Worm (Caenorhabditis elegans) whole organism, L4 larva: ENCODE data around the gene R07E5.15.
"Not testable (repeated sequence)": the region's sequence is repeated elsewhere in the genome, so short reads cannot be mapped to it uniquely, and the experiment has no call there.

ENCODE experiments used
- D1046.2 ChIP-seq: fragments of 200-800 bp; sonication (Bioruptor generic); IDR thresholded peaks from 2 replicates; pipeline ENCODE4 v1.3.6; 2022; ENCODE audit warnings: missing genetic modification characterization, missing compliant biosample characterization
- F10B5.3 ChIP-seq: sonication (generic microtip); optimal IDR thresholded peaks from 2 replicates; lab custom pipeline; 2016; ENCODE audit warnings: mild to moderate bottlenecking, missing genetic modification characterization, missing compliant biosample characterization
- F37D6.2 ChIP-seq: sonication (generic microtip); optimal IDR thresholded peaks from 2 replicates; lab custom pipeline; 2016; ENCODE audit warnings: mild to moderate bottlenecking, missing genetic modification characterization, missing compliant biosample characterization
- F44E2.7 ChIP-seq: fragments of 200-800 bp; sonication (Bioruptor generic); IDR thresholded peaks from 2 replicates; pipeline ENCODE4 v2.1.2; 2022; ENCODE audit warnings: missing genetic modification characterization, missing compliant biosample characterization
- T20F7.1 ChIP-seq: fragments of 200-800 bp; sonication (Bioruptor generic); optimal IDR thresholded peaks from 2 replicates; lab custom pipeline; 2018; ENCODE audit warnings: mild to moderate bottlenecking, missing genetic modification characterization, missing compliant biosample characterization
- T26A8.4 ChIP-seq: fragments of 200-800 bp; sonication (Bioruptor generic); IDR thresholded peaks from 2 replicates; pipeline ENCODE4 v1.3.6; 2022; ENCODE audit warnings: missing genetic modification characterization, missing compliant biosample characterization
- Y5F2A.4 ChIP-seq: fragments of 200-800 bp; sonication (Bioruptor generic); optimal IDR thresholded peaks from 2 replicates; lab custom pipeline; 2018; ENCODE audit warnings: mild to moderate bottlenecking, missing genetic modification characterization, missing compliant biosample characterization
- Y75B8A.6 ChIP-seq: fragments of 200-800 bp; sonication (Bioruptor generic); IDR thresholded peaks from 2 replicates; pipeline ENCODE4 v1.3.6; 2022; ENCODE audit warnings: missing genetic modification reagents, missing genetic modification characterization, missing compliant biosample characterization
- ZK337.2 ChIP-seq: fragments of 200-800 bp; sonication (Bioruptor generic); IDR thresholded peaks from 2 replicates; pipeline ENCODE4 v1.3.6; 2022; ENCODE audit warnings: missing genetic modification reagents, missing genetic modification characterization, missing compliant biosample characterization
- aha-1 ChIP-seq: fragments of 150-350 bp; peaks from one replicate; lab custom pipeline; 2014; ENCODE audit warnings: missing biosample characterization, missing genetic modification characterization
- ceh-62 ChIP-seq: sonication (generic microtip); optimal IDR thresholded peaks from 2 replicates; lab custom pipeline; 2017; ENCODE audit warnings: missing biosample characterization, missing genetic modification characterization
- ctbp-1 ChIP-seq: fragments of 200-800 bp; sonication (Bioruptor generic); IDR thresholded peaks from 2 replicates; pipeline ENCODE4 v1.3.6; 2022; ENCODE audit warnings: missing genetic modification reagents, missing genetic modification characterization, missing compliant biosample characterization
- daf-16 ChIP-seq, 3 experiments: sonication (generic microtip); optimal IDR thresholded peaks; 2 replicates each; lab custom pipeline; 2016 to 2017; ENCODE audit warnings: missing genetic modification characterization in 3 of 3, missing genetic modification reagents in 3 of 3, mild to moderate bottlenecking in 2 of 3, missing compliant biosample characterization in 2 of 3, missing biosample characterization in 1 of 3, moderate library complexity in 1 of 3
- dmd-6 ChIP-seq: fragments of 200-800 bp; sonication (Bioruptor generic); IDR thresholded peaks from 2 replicates; pipeline ENCODE4 v1.3.6; 2022; ENCODE audit warnings: missing genetic modification reagents, missing genetic modification characterization, missing compliant biosample characterization
- dmd-9 ChIP-seq: fragments of 200-800 bp; sonication (Bioruptor generic); IDR thresholded peaks from 2 replicates; pipeline ENCODE4 v1.3.6; 2022; ENCODE audit warnings: missing genetic modification reagents, missing genetic modification characterization, missing compliant biosample characterization
- dpl-1 ChIP-seq: fragments of 150-350 bp; optimal IDR thresholded peaks from 2 replicates; lab custom pipeline; 2014; ENCODE audit warnings: missing biosample characterization, missing genetic modification reagents, missing genetic modification characterization
- dve-1 ChIP-seq: sonication (generic microtip); optimal IDR thresholded peaks from 2 replicates; lab custom pipeline; 2017; ENCODE audit warnings: antibody characterized with exemption, mild to moderate bottlenecking, missing genetic modification characterization, missing compliant biosample characterization; ENCODE audit not compliant: insufficient read depth
- egl-43 ChIP-seq: fragments of 200-800 bp; sonication (Bioruptor generic); IDR thresholded peaks from 2 replicates; pipeline ENCODE4 v1.3.6; 2022; ENCODE audit warnings: missing genetic modification reagents, missing genetic modification characterization, missing compliant biosample characterization
- hif-1 ChIP-seq, 2 experiments: sonication (generic microtip); optimal IDR thresholded peaks; 2 replicates each; lab custom pipeline; 2016 to 2017; ENCODE audit warnings: missing compliant biosample characterization in 2 of 2, missing genetic modification characterization in 2 of 2, missing genetic modification reagents in 2 of 2, missing genotype in 2 of 2, mild to moderate bottlenecking in 1 of 2
- hlh-11 ChIP-seq: fragments of 200-800 bp; sonication (Bioruptor generic); optimal IDR thresholded peaks from 2 replicates; lab custom pipeline; 2018; ENCODE audit warnings: mild to moderate bottlenecking, missing genetic modification characterization, missing compliant biosample characterization
- hlh-30 ChIP-seq: sonication (generic microtip); optimal IDR thresholded peaks from 2 replicates; lab custom pipeline; 2017; ENCODE audit warnings: antibody characterized with exemption, mild to moderate bottlenecking, missing genetic modification characterization, missing compliant biosample characterization; ENCODE audit not compliant: insufficient read depth
- hmg-1.1 ChIP-seq: fragments of 200-800 bp; sonication (Bioruptor generic); IDR thresholded peaks from 2 replicates; pipeline ENCODE4 v1.3.6; 2022; ENCODE audit warnings: missing genetic modification reagents, missing genetic modification characterization, missing compliant biosample characterization
- lin-1 ChIP-seq: fragments of 200-800 bp; sonication (Bioruptor generic); IDR thresholded peaks from 2 replicates; pipeline ENCODE4 v1.3.6; 2022; ENCODE audit warnings: missing genetic modification reagents, missing genetic modification characterization, missing compliant biosample characterization
- lin-29 ChIP-seq: fragments of 200-800 bp; sonication (Bioruptor generic); IDR thresholded peaks from 2 replicates; pipeline ENCODE4 v1.3.6; 2022; ENCODE audit warnings: missing genetic modification reagents, missing genetic modification characterization, missing compliant biosample characterization
- lin-38 ChIP-seq: fragments of 200-800 bp; sonication (Bioruptor generic); IDR thresholded peaks from 2 replicates; pipeline ENCODE4 v1.3.6; 2022; ENCODE audit warnings: missing genetic modification reagents, missing genetic modification characterization, missing compliant biosample characterization
- lsy-2 ChIP-seq, 2 experiments: fragments of 150-350 bp in 1 of 2; sonication (generic microtip) in 1 of 2; optimal IDR thresholded peaks; 2 replicates each; lab custom pipeline; 2014 to 2017; ENCODE audit warnings: missing biosample characterization in 2 of 2, missing genetic modification characterization in 2 of 2
- madf-5 ChIP-seq, 2 experiments: fragments of 200-800 bp; sonication (Bioruptor generic); IDR thresholded peaks; 2 replicates each; pipeline ENCODE4 v1.3.6; 2022; ENCODE audit warnings: missing compliant biosample characterization in 2 of 2, missing genetic modification characterization in 2 of 2
- madf-9 ChIP-seq: fragments of 200-800 bp; sonication (Bioruptor generic); conservative IDR thresholded peaks from 2 replicates; pipeline ENCODE4 v1.3.6; 2022; ENCODE audit warnings: missing genetic modification reagents, missing genetic modification characterization, missing compliant biosample characterization
- mdl-1 ChIP-seq, 2 experiments: fragments of 150-350 bp in 1 of 2; sonication (generic microtip) in 1 of 2; optimal IDR thresholded peaks; 2 replicates each; lab custom pipeline; 2014 to 2017; ENCODE audit warnings: missing biosample characterization in 2 of 2, missing genetic modification characterization in 2 of 2
- mes-2 ChIP-seq: sonication (generic microtip); optimal IDR thresholded peaks from 2 replicates; lab custom pipeline; 2016; ENCODE audit warnings: missing genotype, mild to moderate bottlenecking, missing genetic modification characterization, missing compliant biosample characterization; ENCODE audit not compliant: poor library complexity, severe bottlenecking
- nhr-102 ChIP-seq: sonication (generic microtip); optimal IDR thresholded peaks from 2 replicates; lab custom pipeline; 2016; ENCODE audit warnings: mild to moderate bottlenecking, missing genetic modification characterization, moderate library complexity, missing compliant biosample characterization
- nhr-237 ChIP-seq: sonication (generic microtip); optimal IDR thresholded peaks from 2 replicates; lab custom pipeline; 2017; ENCODE audit warnings: missing biosample characterization, missing genetic modification characterization
- nhr-28 ChIP-seq: fragments of 150-350 bp; optimal IDR thresholded peaks from 2 replicates; lab custom pipeline; 2014; ENCODE audit warnings: missing biosample characterization, missing genetic modification characterization
- nhr-48 ChIP-seq: sonication (generic microtip); optimal IDR thresholded peaks from 2 replicates; lab custom pipeline; 2016; ENCODE audit warnings: mild to moderate bottlenecking, missing genetic modification characterization, missing compliant biosample characterization
- nhr-77 ChIP-seq: fragments of 150-350 bp; optimal IDR thresholded peaks from 2 replicates; lab custom pipeline; 2014; ENCODE audit warnings: missing biosample characterization, missing genetic modification characterization
- pha-4 ChIP-seq, 2 experiments: fragments of 150-350 bp in 1 of 2; fragments of 200-800 bp in 1 of 2; sonication (Bioruptor generic) in 1 of 2; IDR thresholded peaks in 1 of 2; optimal IDR thresholded peaks in 1 of 2; 2 replicates each; pipeline versions ENCODE4 v1.3.6 to Lab custom; 2014 to 2022; ENCODE audit warnings: missing genetic modification characterization in 2 of 2, missing genetic modification reagents in 2 of 2, missing biosample characterization in 1 of 2, missing compliant biosample characterization in 1 of 2
- php-3 ChIP-seq: fragments of 200-800 bp; sonication (Bioruptor generic); IDR thresholded peaks from 2 replicates; pipeline ENCODE4 v1.3.6; 2022; ENCODE audit warnings: missing genetic modification reagents, missing genetic modification characterization, missing compliant biosample characterization
- pqm-1 ChIP-seq: sonication (generic microtip); optimal IDR thresholded peaks from 2 replicates; lab custom pipeline; 2017; ENCODE audit warnings: missing biosample characterization, missing genetic modification characterization
- rbr-2 ChIP-seq: sonication (generic microtip); optimal IDR thresholded peaks from 2 replicates; lab custom pipeline; 2016; ENCODE audit warnings: missing genotype, missing genetic modification characterization, missing compliant biosample characterization
- spr-1 ChIP-seq: sonication (generic microtip); optimal IDR thresholded peaks from 2 replicates; lab custom pipeline; 2016; ENCODE audit warnings: mild to moderate bottlenecking, missing genetic modification characterization, missing compliant biosample characterization
- spr-3 ChIP-seq: fragments of 200-800 bp; sonication (Bioruptor generic); optimal IDR thresholded peaks from 2 replicates; lab custom pipeline; 2018; ENCODE audit warnings: mild to moderate bottlenecking, missing genetic modification characterization, missing compliant biosample characterization
- tra-1 ChIP-seq: fragments of 200-800 bp; sonication (Bioruptor generic); IDR thresholded peaks from 2 replicates; pipeline ENCODE4 v1.3.6; 2022; ENCODE audit warnings: missing genetic modification reagents, missing genetic modification characterization, missing compliant biosample characterization
- vab-7 ChIP-seq: fragments of 200-800 bp; sonication (Bioruptor generic); IDR thresholded peaks from 2 replicates; pipeline ENCODE4 v1.3.6; 2022; ENCODE audit warnings: missing genetic modification reagents, missing genetic modification characterization, missing compliant biosample characterization
- zfp-3 ChIP-seq: fragments of 200-800 bp; sonication (Bioruptor generic); conservative IDR thresholded peaks from 2 replicates; pipeline ENCODE4 v1.3.6; 2022; ENCODE audit warnings: missing genetic modification reagents, missing genetic modification characterization, missing compliant biosample characterization
- ztf-7 ChIP-seq: fragments of 150-350 bp; optimal IDR thresholded peaks from 2 replicates; lab custom pipeline; 2014; ENCODE audit warnings: missing biosample characterization, missing genetic modification characterization

R07E5.15 gene

DNA sequence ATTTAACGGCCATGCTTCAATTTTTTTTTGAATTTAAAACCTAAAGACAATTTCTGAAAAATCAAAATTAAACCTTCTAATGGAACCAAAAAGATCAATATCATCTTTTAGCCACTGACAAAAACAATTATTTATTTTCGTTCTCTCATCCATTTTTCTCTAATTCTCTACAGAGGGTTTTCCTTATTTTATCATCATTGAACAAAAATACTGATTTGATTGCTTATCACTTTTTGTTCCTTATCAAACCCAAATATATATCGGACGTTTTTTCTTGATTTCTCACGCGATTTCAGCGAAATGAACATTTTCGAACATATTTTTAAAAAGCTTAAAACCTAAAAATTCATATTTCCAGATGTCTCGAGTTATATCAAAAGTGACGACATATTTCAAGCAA lies 11.9 kb downstream of the R07E5.15 start, which contains the start of gene mpc-1:
Gene mpc-1 (plus strand): TSS at position 359 of the 400 bp plus-strand sequence.
- no peak for TF ChIP-seq nhr-237 (tag; lab: Kevin White, UChicago)
- no peak for TF ChIP-seq F44E2.7 (GFP tag; lab: Robert Waterston, UW)
- TF ChIP-seq pqm-1 (tag; lab: Kevin White, UChicago) = peak; percentile 77
- TF ChIP-seq nhr-28 (tag; lab: Kevin White, UChicago) = peak; percentile 61
- no peak for TF ChIP-seq egl-43
- peak; percentile 72 for TF ChIP-seq dmd-6 (GFP tag; lab: Robert Waterston, UW)
- TF ChIP-seq mdl-1 (tag; optimal IDR thresholded peaks at IDR 0.05; lab: Kevin White, UChicago) = peak in 1 of 2 experiments; percentile 42
- no peak for TF ChIP-seq daf-16 (GFP tag; optimal IDR thresholded peaks at IDR 0.05; lab: Kevin White, UChicago)
- peak; percentile 85 for TF ChIP-seq daf-16 (tag; optimal IDR thresholded peaks at IDR 0.05; lab: Kevin White, UChicago)
- TF ChIP-seq hlh-11 = peak; percentile 50
- TF ChIP-seq dve-1 (tag; lab: Kevin White, UChicago) = peak; percentile 68
- no peak for TF ChIP-seq F37D6.2 (tag; lab: Kevin White, UChicago)
- TF ChIP-seq nhr-77 (tag; lab: Kevin White, UChicago) = peak; percentile 75
- no peak for TF ChIP-seq ceh-62 (tag; lab: Kevin White, UChicago)

DNA sequence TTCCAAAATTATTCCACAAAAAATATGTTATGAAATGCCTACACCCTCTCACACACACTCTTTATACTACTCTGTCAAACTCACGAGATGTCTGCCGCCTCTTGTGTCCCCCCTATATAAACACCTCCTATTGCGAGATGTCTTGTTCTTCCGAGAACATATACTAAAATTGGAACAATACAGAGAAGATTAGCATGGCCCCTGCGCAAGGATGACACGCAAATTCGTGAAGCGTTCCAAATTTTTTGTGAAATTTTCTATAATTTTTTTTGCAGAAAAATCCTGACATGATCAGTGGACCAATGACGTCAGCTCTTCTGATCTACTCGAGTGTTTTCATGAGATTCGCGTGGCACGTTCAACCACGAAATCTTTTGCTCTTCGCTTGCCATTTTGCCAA lies 12.8 kb downstream of the R07E5.15 start:
- TF ChIP-seq F37D6.2 (tag; lab: Kevin White, UChicago) (peak; percentile 5), aha-1 (tag; lab: Kevin White, UChicago) (peak; percentile 83), nhr-102 (tag; lab: Kevin White, UChicago) (peak; percentile 58), dpl-1 (GFP tag; lab: Kevin White, UChicago) (peak; percentile 41), madf-5 (GFP tag; IDR thresholded peaks at IDR 0.05; lab: Robert Waterston, UW) (0 out of 4 replicates have a peak, but pooled peaks have one; percentile 16 to 33), hlh-30 (tag; lab: Kevin White, UChicago) (peak; percentile 36), T26A8.4 (peak; percentile 84), tra-1 (GFP tag; lab: Robert Waterston, UW) (peak; percentile 51; the same call in 1 of the 2 replicates), F44E2.7 (GFP tag; lab: Robert Waterston, UW) (peak; percentile 71; the same call in 1 of the 2 replicates), lin-38 (GFP tag; lab: Robert Waterston, UW) (peak; percentile 80), egl-43 (peak; percentile 86), Y5F2A.4 (GFP tag; lab: Kevin White, UChicago) (peak; percentile 65), ZK337.2 (GFP tag; lab: Robert Waterston, UW) (peak; percentile 39; the same call in 1 of the 2 replicates), hif-1 (tag; optimal IDR thresholded peaks at IDR 0.05; lab: Kevin White, UChicago) (peak in 1 of 2 experiments; percentile 38), dmd-9 (peak; percentile 30; the same call in 1 of the 2 replicates), lin-29 (GFP tag; lab: Robert Waterston, UW) (peak; percentile 26; the same call in 1 of the 2 replicates), lin-1 (GFP tag; lab: Robert Waterston, UW) (peak; percentile 46; the same call in 1 of the 2 replicates), dmd-6 (GFP tag; lab: Robert Waterston, UW) (peak; percentile 69), lsy-2 (tag; optimal IDR thresholded peaks at IDR 0.05; lab: Kevin White, UChicago) (peak; percentile 28 to 74), vab-7 (GFP tag; lab: Robert Waterston, UW) (peak; percentile 68), pha-4 (GFP tag; IDR thresholded peaks at IDR 0.05; lab: Robert Waterston, UW) (peak; percentile 76), ctbp-1 (GFP tag; lab: Robert Waterston, UW) (peak; percentile 75), madf-9 (peak; percentile 35; the same call in 1 of the 2 replicates), ztf-7 (tag; lab: Kevin White, UChicago) (peak; percentile 47), php-3 (0 out of 2 replicates have a peak, but pooled peaks have one; percentile 43), nhr-48 (tag; lab: Kevin White, UChicago) (peak; percentile 38), Y75B8A.6 (0 out of 2 replicates have a peak, but pooled peaks have one; percentile 50), spr-3 (GFP tag; lab: Kevin White, UChicago) (peak; percentile 38), spr-1 (peak; percentile 12), zfp-3 (GFP tag; lab: Robert Waterston, UW) (peak; percentile 74; the same call in 1 of the 2 replicates), T20F7.1 (GFP tag; lab: Kevin White, UChicago) (peak; percentile 28), daf-16 (GFP tag; optimal IDR thresholded peaks at IDR 0.05; lab: Kevin White, UChicago) (peak in 1 of 2 experiments; percentile 13), daf-16 (tag; optimal IDR thresholded peaks at IDR 0.05; lab: Kevin White, UChicago) (peak; percentile 7), F10B5.3 (peak; percentile 15), rbr-2 (tag; lab: Kevin White, UChicago) (peak; percentile 65), D1046.2 (peak; percentile 63; the same call in 1 of the 2 replicates), mes-2 (tag; lab: Kevin White, UChicago) (peak; percentile 67), hmg-1.1 (GFP tag; lab: Robert Waterston, UW) (peak; percentile 87)
- TF ChIP-seq pha-4 (tag; optimal IDR thresholded peaks at IDR 0.05; lab: Kevin White, UChicago) = not testable (repeated sequence)
